Worm (Caenorhabditis elegans): ENCODE results near the gene apc-10.
A peak's percentile ranks its signal among the peaks of the same experiment; 100 is the strongest.

Gene apc-10

DNA sequence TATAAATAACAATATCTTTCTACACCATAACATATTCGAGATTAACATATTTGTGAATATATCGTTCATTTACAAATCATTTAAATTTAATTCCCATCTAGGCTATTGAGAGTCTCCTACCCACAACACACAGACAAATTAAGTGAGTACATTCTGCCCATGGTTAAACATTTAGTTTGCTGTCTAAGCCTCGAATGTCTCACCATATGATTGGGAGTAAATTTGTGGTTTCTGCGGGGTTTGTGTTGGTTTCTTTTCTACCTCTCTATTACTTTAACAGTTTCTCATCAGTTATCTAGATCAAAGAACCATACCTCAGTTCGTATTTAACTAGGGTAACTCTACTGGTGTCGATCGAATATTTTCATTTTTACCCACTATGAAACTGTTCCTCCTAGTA is 27.7 kb downstream of the apc-10 start, which contains the start of gene ugt-2 (continued):
- TF ChIP-seq F37D6.2 (tag; optimal IDR thresholded peaks at IDR 0.05), result no peak
- TF ChIP-seq ZK546.5 (tag; optimal IDR thresholded peaks at IDR 0.05), result no peak
- TF ChIP-seq R02D3.7 (tag; optimal IDR thresholded peaks at IDR 0.05), result no peak
- TF ChIP-seq nhr-6 (tag; optimal IDR thresholded peaks at IDR 0.05), result no peak
- no peak for TF ChIP-seq fkh-10 (GFP tag; optimal IDR thresholded peaks at IDR 0.05)
- TF ChIP-seq mxl-3 (GFP tag; optimal IDR thresholded peaks at IDR 0.05), result no peak
- TF ChIP-seq pqm-1 (tag; optimal IDR thresholded peaks at IDR 0.05), result peak; percentile 74
- no peak for TF ChIP-seq mes-2 (tag; optimal IDR thresholded peaks at IDR 0.05; ENCODE audit: poor library complexity, severe bottlenecking)
- peak; percentile 63 for TF ChIP-seq dmd-6 (GFP tag; IDR thresholded peaks at IDR 0.05)
- TF ChIP-seq aly-2 (tag; optimal IDR thresholded peaks at IDR 0.05), result no peak
- no peak for TF ChIP-seq lsy-2 (tag; optimal IDR thresholded peaks at IDR 0.05)
- TF ChIP-seq daf-16 (GFP tag; optimal IDR thresholded peaks at IDR 0.05), result no peak
- TF ChIP-seq daf-16 (tag; optimal IDR thresholded peaks at IDR 0.05), result peak; percentile 39
- no peak for TF ChIP-seq arid-1 (GFP tag; conservative IDR thresholded peaks at IDR 0.05)
- TF ChIP-seq lir-3 (tag; optimal IDR thresholded peaks at IDR 0.05), result no peak
- TF ChIP-seq Y5F2A.4 (GFP tag; optimal IDR thresholded peaks at IDR 0.05), result no peak
- TF ChIP-seq T26A8.4 (GFP tag; IDR thresholded peaks at IDR 0.05), result no peak
- TF ChIP-seq lim-7 (GFP tag; IDR thresholded peaks at IDR 0.05), result no peak
- TF ChIP-seq ceh-20 (GFP tag; IDR thresholded peaks at IDR 0.05), result no peak
- TF ChIP-seq ceh-32 (tag; optimal IDR thresholded peaks at IDR 0.05; ENCODE audit: poor library complexity), result no peak
- no peak for TF ChIP-seq nhr-42 (GFP tag; IDR thresholded peaks at IDR 0.05)
- peak; percentile 33 for TF ChIP-seq nhr-77 (tag; optimal IDR thresholded peaks at IDR 0.05)
- TF ChIP-seq lin-13 (GFP tag; optimal IDR thresholded peaks at IDR 0.05), result no peak

DNA sequence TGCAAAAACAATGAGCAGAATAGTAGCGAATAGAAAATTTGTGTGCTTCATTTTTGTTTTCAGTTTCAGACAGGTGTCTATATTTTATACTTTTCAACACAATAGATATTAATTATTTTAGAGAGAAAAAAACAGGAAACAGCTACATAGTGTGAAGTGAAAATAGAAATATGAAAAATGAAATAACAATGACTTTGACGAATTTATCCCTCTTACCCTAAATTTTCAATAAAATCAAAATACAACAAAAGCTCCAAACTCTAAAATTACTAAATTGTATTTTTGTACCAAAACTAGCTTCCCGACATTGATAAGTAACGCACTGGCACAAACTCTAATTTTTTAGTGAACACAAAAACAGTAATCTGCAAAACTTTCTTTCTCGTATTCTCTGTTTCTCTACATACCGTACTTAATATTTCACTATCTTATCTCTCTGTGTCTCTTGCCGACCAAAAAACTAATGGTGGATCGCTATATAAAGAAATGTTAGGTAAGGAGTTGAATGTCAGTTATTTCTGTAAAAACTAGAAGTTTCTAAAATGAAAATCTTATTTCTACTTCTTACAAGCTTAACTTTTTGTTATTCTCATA is 30.9 kb downstream of the apc-10 start, which contains the start of the genes col-151 and ugt-1:
Gene col-151 (minus strand): TSS at position 51 of the 594 bp plus-strand sequence.
Gene ugt-1 (plus strand): TSS at position 491 of the 594 bp plus-strand sequence.
- TF ChIP-seq mdl-1 (tag; optimal IDR thresholded peaks at IDR 0.05), result no peak
- TF ChIP-seq dmd-9 (GFP tag; IDR thresholded peaks at IDR 0.05), result no peak
- peak; percentile 63 for TF ChIP-seq nhr-28 (tag; optimal IDR thresholded peaks at IDR 0.05)
- TF ChIP-seq dmd-6 (GFP tag; IDR thresholded peaks at IDR 0.05), result peak; percentile 46
- no peak for TF ChIP-seq ama-1 (optimal IDR thresholded peaks at IDR 0.05)
- TF ChIP-seq daf-8 (GFP tag; IDR thresholded peaks at IDR 0.05), result no peak
- no peak for TF ChIP-seq ceh-82 (tag; optimal IDR thresholded peaks at IDR 0.05)
- TF ChIP-seq dve-1 (tag; optimal IDR thresholded peaks at IDR 0.05; ENCODE audit: insufficient read depth), result peak; percentile 34
- TF ChIP-seq snpc-4 (tag; optimal IDR thresholded peaks at IDR 0.05), result no peak
- TF ChIP-seq D1046.2 (GFP tag; IDR thresholded peaks at IDR 0.05), result no peak
- TF ChIP-seq nhr-11 (tag; optimal IDR thresholded peaks at IDR 0.05), result no peak
- TF ChIP-seq T20F7.1 (GFP tag; optimal IDR thresholded peaks at IDR 0.05), result no peak
- TF ChIP-seq jun-1 (tag; optimal IDR thresholded peaks at IDR 0.05), result no peak
- no peak for TF ChIP-seq madf-5 (GFP tag; IDR thresholded peaks at IDR 0.05)
- TF ChIP-seq hlh-11 (tag; optimal IDR thresholded peaks at IDR 0.05), result peak; percentile 15
- TF ChIP-seq dmd-8 (GFP tag; IDR thresholded peaks at IDR 0.05), result no peak
- peak; percentile 67 for TF ChIP-seq pqm-1 (tag; optimal IDR thresholded peaks at IDR 0.05)
- TF ChIP-seq daf-16 (GFP tag; optimal IDR thresholded peaks at IDR 0.05), result no peak
- TF ChIP-seq daf-16 (tag; optimal IDR thresholded peaks at IDR 0.05), result peak; percentile 41
- no peak for TF ChIP-seq zag-1 (tag; optimal IDR thresholded peaks at IDR 0.05)

DNA sequence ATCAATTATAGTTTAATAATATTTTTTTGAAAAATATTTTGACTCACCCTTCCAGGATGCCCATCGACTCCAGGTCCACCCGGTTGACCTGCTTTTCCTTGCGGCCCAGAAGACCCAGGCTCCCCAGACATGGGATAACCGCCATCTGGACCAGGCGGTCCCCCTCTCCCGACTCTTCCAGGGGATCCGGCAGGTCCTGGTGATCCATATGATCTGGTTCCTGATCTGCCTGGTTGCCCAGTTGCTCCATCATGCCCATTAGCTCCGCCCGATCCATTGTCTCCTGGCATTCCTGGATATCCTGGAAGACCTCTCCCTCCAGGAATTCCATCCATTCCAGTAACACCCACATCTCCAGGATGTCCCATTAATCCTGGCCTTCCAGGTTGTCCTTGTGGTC is 32.4 kb downstream of the apc-10 start:
- TF ChIP-seq set-16 (GFP tag; IDR thresholded peaks at IDR 0.05) (peak; percentile 87; the same call in 1 of the 2 replicates), lsy-2 (tag; optimal IDR thresholded peaks at IDR 0.05) (no peak)
